Fruit fly (Drosophila melanogaster): ENCODE results near the gene CG14218.

Gene CG14218

DNA sequence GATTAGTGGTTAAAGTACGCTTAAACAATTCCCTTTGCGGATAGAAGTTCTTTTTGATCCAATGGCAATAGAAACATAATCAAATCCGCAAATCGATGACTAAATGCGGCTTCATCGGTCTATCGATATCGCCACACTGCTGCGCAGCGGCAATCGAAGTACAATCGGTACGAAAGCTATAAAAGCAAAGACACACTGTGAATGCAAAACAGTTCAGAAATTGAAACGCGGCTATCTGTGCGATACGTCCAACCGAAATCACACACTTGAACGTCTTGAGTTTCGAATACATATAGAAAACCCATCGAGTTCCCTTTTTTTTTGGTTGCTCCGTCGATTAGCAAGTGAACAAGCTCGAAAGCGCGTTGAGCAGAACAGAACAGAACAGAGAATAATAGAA lies 23.2 kb upstream of the CG14218 start, which contains the start of gene CG14207 (continued):
- TF ChIP-seq caup (GFP tag; optimal IDR thresholded peaks at IDR 0.05; ENCODE audit: severe bottlenecking) (peak; percentile 49), ab (GFP tag; optimal IDR thresholded peaks at IDR 0.05) (no peak), CG18619 (GFP tag; optimal IDR thresholded peaks at IDR 0.05) (no peak), CG11398 (GFP tag; optimal IDR thresholded peaks at IDR 0.05) (no peak), CG10274 (GFP tag; optimal IDR thresholded peaks at IDR 0.05) (no peak), gsb (GFP tag; IDR thresholded peaks at IDR 0.05) (0 out of 2 replicates have a peak, but pooled peaks have one; percentile 8), CG17912 (GFP tag; optimal IDR thresholded peaks at IDR 0.05) (no peak), CG16779 (GFP tag; IDR thresholded peaks at IDR 0.05) (0 out of 2 replicates have a peak, but pooled peaks have one; percentile 40), CG15269 (tag; optimal IDR thresholded peaks at IDR 0.05) (peak; percentile 31), CG15601 (tag; optimal IDR thresholded peaks at IDR 0.05) (peak; percentile 10), Dek (tag; optimal IDR thresholded peaks at IDR 0.05) (peak; percentile 14), jigr1 (GFP tag; IDR thresholded peaks at IDR 0.05) (no peak), HmgZ (tag; optimal IDR thresholded peaks at IDR 0.05) (peak; percentile 62), cwo (GFP tag; optimal IDR thresholded peaks at IDR 0.05) (no peak), CG12236 (GFP tag; optimal IDR thresholded peaks at IDR 0.05) (no peak), E2f1 (GFP tag; IDR thresholded peaks at IDR 0.05) (no peak), Drgx (GFP tag; IDR thresholded peaks at IDR 0.05) (no peak), Nf-YC (tag; optimal IDR thresholded peaks at IDR 0.05) (peak; percentile 10), ham (GFP tag; IDR thresholded peaks at IDR 0.05) (no peak), CG12219 (GFP tag; optimal IDR thresholded peaks at IDR 0.05) (no peak), fd64A (GFP tag; optimal IDR thresholded peaks at IDR 0.05) (no peak), btn (GFP tag; optimal IDR thresholded peaks at IDR 0.05) (no peak), tx (GFP tag; optimal IDR thresholded peaks at IDR 0.05) (no peak), Sry-β (GFP tag; optimal IDR thresholded peaks at IDR 0.05) (no peak), NC2α (GFP tag; optimal IDR thresholded peaks at IDR 0.05) (no peak), CG10147 (GFP tag; optimal IDR thresholded peaks at IDR 0.05) (no peak), Xrp1 (GFP tag; IDR thresholded peaks at IDR 0.05) (no peak), nom (GFP tag; optimal IDR thresholded peaks at IDR 0.05) (no peak), CG4282 (GFP tag; optimal IDR thresholded peaks at IDR 0.05) (no peak), Hand (GFP tag; optimal IDR thresholded peaks at IDR 0.05) (peak; percentile 48), Neu2 (GFP tag; optimal IDR thresholded peaks at IDR 0.05; ENCODE audit: borderline replicate concordance) (no peak), Lim3 (GFP tag; IDR thresholded peaks at IDR 0.05) (no peak), CG8388 (GFP tag; optimal IDR thresholded peaks at IDR 0.05) (no peak), ato (GFP tag; IDR thresholded peaks at IDR 0.05; ENCODE audit: partially characterized antibody) (peak; percentile 82), Atf6 (GFP tag; IDR thresholded peaks at IDR 0.05) (peak; percentile 32), Ada2b (GFP tag; IDR thresholded peaks at IDR 0.05) (no peak), Nf-YA (GFP tag; IDR thresholded peaks at IDR 0.05) (no peak), CrebB (tag; optimal IDR thresholded peaks at IDR 0.05) (peak; percentile 17), tna (GFP tag; IDR thresholded peaks at IDR 0.05; ENCODE audit: partially characterized antibody) (peak; percentile 88), CG33213 (GFP tag; optimal IDR thresholded peaks at IDR 0.05) (no peak), Camta (GFP tag; optimal IDR thresholded peaks at IDR 0.05) (no peak), CG3163 (GFP tag; optimal IDR thresholded peaks at IDR 0.05) (peak; percentile 19), CkIIα-i1 (GFP tag; IDR thresholded peaks at IDR 0.05) (no peak), knrl (GFP tag; IDR thresholded peaks at IDR 0.05; ENCODE audit: partially characterized antibody) (peak; percentile 47; the same call in 1 of the 3 replicates), CG17359 (tag; optimal IDR thresholded peaks at IDR 0.05) (peak; percentile 3), CG5953 (GFP tag; IDR thresholded peaks at IDR 0.05) (no peak; the same call in 1 of the 2 replicates), Bgb (GFP tag; IDR thresholded peaks at IDR 0.05; ENCODE audit: partially characterized antibody) (peak; percentile 78), gem (tag; optimal IDR thresholded peaks at IDR 0.05) (no peak), p53 (GFP tag; optimal IDR thresholded peaks at IDR 0.05) (no peak), D19B (GFP tag; optimal IDR thresholded peaks at IDR 0.05) (no peak), odd (GFP tag; optimal IDR thresholded peaks at IDR 0.05) (no peak)

Measured in whole organism, embryonic.